Worm (Caenorhabditis elegans) whole organism, L3 larva: ENCODE data around the gene F08D12.7.

Source experiments
- ZK546.5 ChIP-seq: sonication (generic microtip); optimal IDR thresholded peaks from 2 replicates; lab custom pipeline; 2017; ENCODE audit warnings: missing biosample characterization, missing genetic modification characterization
- aly-2 ChIP-seq: fragments of 150-350 bp; optimal IDR thresholded peaks from 2 replicates; lab custom pipeline; 2014; ENCODE audit warnings: missing biosample characterization, missing genetic modification characterization
- ceh-16 ChIP-seq: sonication (generic microtip); optimal IDR thresholded peaks from 2 replicates; lab custom pipeline; 2017; ENCODE audit warnings: missing biosample characterization, missing genetic modification characterization
- ceh-28 ChIP-seq: fragments of 150-350 bp; optimal IDR thresholded peaks from 2 replicates; lab custom pipeline; 2014; ENCODE audit warnings: missing biosample characterization, missing genetic modification reagents, missing genetic modification characterization
- ceh-9 ChIP-seq: sonication (generic microtip); optimal IDR thresholded peaks from 2 replicates; lab custom pipeline; 2018; ENCODE audit warnings: missing biosample characterization, missing genetic modification characterization
- daf-12 ChIP-seq: fragments of 150-350 bp; optimal IDR thresholded peaks from 2 replicates; lab custom pipeline; 2014; ENCODE audit warnings: missing biosample characterization, missing genetic modification reagents, missing genetic modification characterization
- egl-27 ChIP-seq: sonication (generic microtip); optimal IDR thresholded peaks from 4 replicates; lab custom pipeline; 2017; ENCODE audit warnings: missing biosample characterization, missing genetic modification reagents, missing genetic modification characterization
- elt-1 ChIP-seq: fragments of 150-350 bp; optimal IDR thresholded peaks from 2 replicates; lab custom pipeline; 2014; ENCODE audit warnings: missing biosample characterization, missing genetic modification characterization
- elt-3 ChIP-seq, 3 experiments: fragments of 150-350 bp in 1 of 3; sonication (generic microtip) in 2 of 3; optimal IDR thresholded peaks; 2 replicates in 2 of 3; 4 replicates in 1 of 3; lab custom pipeline; 2014 to 2017; ENCODE audit warnings: missing biosample characterization in 3 of 3, missing genetic modification characterization in 3 of 3
- eor-1 ChIP-seq, 2 experiments: fragments of 150-350 bp; optimal IDR thresholded peaks; 2 replicates each; lab custom pipeline; 2014 to 2018; ENCODE audit warnings: missing biosample characterization in 2 of 2, missing genetic modification characterization in 2 of 2
- fkh-10 ChIP-seq: sonication (generic microtip); optimal IDR thresholded peaks from 2 replicates; lab custom pipeline; 2017; ENCODE audit warnings: missing biosample characterization, missing genetic modification reagents, missing genetic modification characterization
- fkh-2 ChIP-seq: fragments of 150-350 bp; optimal IDR thresholded peaks from 2 replicates; lab custom pipeline; 2014; ENCODE audit warnings: missing biosample characterization, missing genetic modification reagents, missing genetic modification characterization
- hmg-11 ChIP-seq: sonication (generic microtip); optimal IDR thresholded peaks from 2 replicates; lab custom pipeline; 2016; ENCODE audit warnings: missing genetic modification characterization, missing compliant biosample characterization
- jun-1 ChIP-seq: fragments of 150-350 bp; optimal IDR thresholded peaks from 2 replicates; lab custom pipeline; 2014; ENCODE audit warnings: missing biosample characterization, missing genetic modification reagents, missing genetic modification characterization
- lin-15B ChIP-seq: fragments of 150-350 bp; optimal IDR thresholded peaks from 2 replicates; lab custom pipeline; 2014; ENCODE audit warnings: missing biosample characterization, missing genetic modification characterization
- lin-39 ChIP-seq: fragments of 150-350 bp; optimal IDR thresholded peaks from 2 replicates; lab custom pipeline; 2018; ENCODE audit warnings: missing biosample characterization, missing genetic modification reagents, missing genetic modification characterization
- lsy-12 ChIP-seq: sonication (generic microtip); optimal IDR thresholded peaks from 2 replicates; lab custom pipeline; 2016; ENCODE audit warnings: mild to moderate bottlenecking, missing genetic modification characterization, missing compliant biosample characterization
- mdl-1 ChIP-seq: fragments of 150-350 bp; optimal IDR thresholded peaks from 2 replicates; lab custom pipeline; 2014; ENCODE audit warnings: missing biosample characterization, missing genetic modification characterization
- nfya-1 ChIP-seq: sonication (generic microtip); optimal IDR thresholded peaks from 2 replicates; lab custom pipeline; 2017; ENCODE audit warnings: missing genetic modification characterization, mild to moderate bottlenecking, missing compliant biosample characterization, antibody characterized with exemption, moderate library complexity; ENCODE audit not compliant: insufficient read depth
- nhr-11 ChIP-seq: fragments of 150-350 bp; optimal IDR thresholded peaks from 2 replicates; lab custom pipeline; 2014; ENCODE audit warnings: missing biosample characterization, missing genetic modification characterization
- nhr-12 ChIP-seq: fragments of 150-350 bp; optimal IDR thresholded peaks from 2 replicates; lab custom pipeline; 2014; ENCODE audit warnings: missing biosample characterization, missing genetic modification characterization
- nhr-23 ChIP-seq: fragments of 150-350 bp; optimal IDR thresholded peaks from 2 replicates; lab custom pipeline; 2014; ENCODE audit warnings: missing biosample characterization, missing genetic modification reagents, missing genetic modification characterization
- nhr-237 ChIP-seq: fragments of 150-350 bp; optimal IDR thresholded peaks from 2 replicates; lab custom pipeline; 2014; ENCODE audit warnings: missing biosample characterization, missing genetic modification characterization
- nhr-25 ChIP-seq: sonication (generic microtip); optimal IDR thresholded peaks from 2 replicates; lab custom pipeline; 2017; ENCODE audit warnings: missing biosample characterization, missing genetic modification characterization
- nhr-43 ChIP-seq: sonication (generic microtip); optimal IDR thresholded peaks from 2 replicates; lab custom pipeline; 2016; ENCODE audit warnings: mild to moderate bottlenecking, missing genetic modification characterization, missing compliant biosample characterization; ENCODE audit not compliant: poor library complexity, severe bottlenecking
- nhr-77 ChIP-seq: fragments of 150-350 bp; optimal IDR thresholded peaks from 2 replicates; lab custom pipeline; 2014; ENCODE audit warnings: missing biosample characterization, missing genetic modification characterization
- pha-4 ChIP-seq: fragments of 150-350 bp; optimal IDR thresholded peaks from 2 replicates; lab custom pipeline; 2014; ENCODE audit warnings: missing biosample characterization, missing genetic modification reagents, missing genetic modification characterization
- pqm-1 ChIP-seq: fragments of 150-350 bp; optimal IDR thresholded peaks from 2 replicates; lab custom pipeline; 2017; ENCODE audit warnings: missing biosample characterization, missing genetic modification characterization, inconsistent platforms
- sea-2 ChIP-seq: fragments of 150-350 bp; sonication (generic microtip); optimal IDR thresholded peaks from 4 replicates; lab custom pipeline; 2014; ENCODE audit warnings: missing biosample characterization, missing genetic modification reagents, missing genetic modification characterization
- unc-62 ChIP-seq: fragments of 150-350 bp; sonication (generic microtip); optimal IDR thresholded peaks from 4 replicates; lab custom pipeline; 2014; ENCODE audit warnings: missing biosample characterization, missing genetic modification reagents, missing genetic modification characterization
- zag-1 ChIP-seq: fragments of 150-350 bp; optimal IDR thresholded peaks from 2 replicates; lab custom pipeline; 2014; ENCODE audit warnings: missing biosample characterization, missing genetic modification characterization

F08D12.7 gene

ce11 chrII:2769021-2769420 is at the start of gene F08D12.7:
Gene F08D12.7 (minus strand): TSS chrII:2769121.
- no peak for TF ChIP-seq nhr-23 (tag; lab: Kevin White, UChicago)
- TF ChIP-seq elt-1 = no peak
- TF ChIP-seq daf-12 = no peak
- no peak for TF ChIP-seq ceh-16 (tag; lab: Kevin White, UChicago)
- no peak for TF ChIP-seq lin-39 (tag; lab: Kevin White, UChicago)
- no peak for TF ChIP-seq pqm-1 (tag; lab: Kevin White, UChicago)
- TF ChIP-seq fkh-2 (tag; lab: Kevin White, UChicago) = no peak
- no peak for TF ChIP-seq unc-62 (GFP tag; lab: Kevin White, UChicago)
- no peak for TF ChIP-seq nfya-1 (tag; lab: Kevin White, UChicago)
- no peak for TF ChIP-seq nhr-25 (tag; lab: Kevin White, UChicago)
- no peak for TF ChIP-seq mdl-1 (tag; lab: Kevin White, UChicago)
- no peak for TF ChIP-seq sea-2
- TF ChIP-seq, all 47 proteins: peak for 0

DNA sequence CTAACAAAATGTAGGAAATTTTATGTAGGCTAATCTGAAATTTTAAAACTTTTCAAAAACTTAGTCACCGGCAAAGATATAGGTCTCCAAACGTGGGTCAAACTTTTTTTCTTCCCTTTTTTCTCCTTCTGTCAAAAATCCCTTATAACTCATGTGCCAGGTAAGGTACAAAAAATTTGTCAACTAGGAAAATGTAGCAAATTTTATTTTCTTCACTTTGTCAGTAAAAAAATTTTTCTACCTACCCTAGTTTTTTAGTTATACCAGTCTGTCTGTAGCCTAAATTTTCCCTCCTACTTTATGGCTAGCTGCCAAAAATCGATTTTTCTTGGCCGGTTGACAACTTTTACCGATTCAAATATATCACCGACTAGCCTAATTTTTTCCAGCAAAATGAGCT is 47.8 kb upstream of the F08D12.7 start, which contains the start of gene set-13:
set-13 (plus strand) TSS at position 301 of the 400 bp plus-strand sequence.
- TF ChIP-seq pqm-1 (tag; lab: Kevin White, UChicago) = no peak
- TF ChIP-seq mdl-1 (tag; lab: Kevin White, UChicago) = no peak
- TF ChIP-seq lsy-12 (tag; lab: Kevin White, UChicago) = no peak
- TF ChIP-seq nhr-77 (tag; lab: Kevin White, UChicago) = no peak
- no peak for TF ChIP-seq fkh-10
- no peak for TF ChIP-seq ZK546.5
- no peak for TF ChIP-seq elt-1
- TF ChIP-seq eor-1 (tag; optimal IDR thresholded peaks at IDR 0.05; lab: Kevin White, UChicago) = no peak
- no peak for TF ChIP-seq lin-15B (tag; lab: Kevin White, UChicago)
- TF ChIP-seq nhr-12 (tag; lab: Kevin White, UChicago) = no peak
- no peak for TF ChIP-seq daf-12
- TF ChIP-seq jun-1 (tag; lab: Kevin White, UChicago) = no peak

ce11 chrII:2815444-2815843 is 46.5 kb upstream of the F08D12.7 start, which contains the start of gene K12H6.2:
Gene K12H6.2 (minus strand): TSS chrII:2815544.
- no peak for TF ChIP-seq ceh-28 (tag; lab: Kevin White, UChicago)
- no peak for TF ChIP-seq aly-2 (tag; lab: Kevin White, UChicago)
- no peak for TF ChIP-seq fkh-2 (tag; lab: Kevin White, UChicago)
- TF ChIP-seq jun-1 (tag; lab: Kevin White, UChicago) = no peak
- TF ChIP-seq elt-1 = no peak
- TF ChIP-seq pqm-1 (tag; lab: Kevin White, UChicago) = no peak

- TF ChIP-seq nhr-25 (tag; lab: Kevin White, UChicago) (no peak), lsy-12 (tag; lab: Kevin White, UChicago) (no peak), nhr-43 (tag; lab: Kevin White, UChicago) (no peak), hmg-11 (no peak), egl-27 (tag; lab: Kevin White, UChicago) (no peak)
Measured at ce11 chrII:2815017-2815416, 46.1 kb upstream of the F08D12.7 start.

- TF ChIP-seq zag-1 (tag; lab: Kevin White, UChicago) = no peak
- TF ChIP-seq nhr-11 (tag; lab: Kevin White, UChicago) = peak; percentile 34
- peak; percentile 3 for TF ChIP-seq hmg-11
- TF ChIP-seq pha-4 (tag; lab: Kevin White, UChicago) = peak; percentile 58
- no peak for TF ChIP-seq jun-1 (tag; lab: Kevin White, UChicago)
- TF ChIP-seq nhr-237 (tag; lab: Kevin White, UChicago) = no peak
- TF ChIP-seq ceh-9 = no peak
Measured at ce11 chrII:2807674-2808206, 38.8 kb upstream of the F08D12.7 start, which contains the start of gene K12H6.12. Gene K12H6.12 (plus strand): TSS chrII:2808156.

DNA sequence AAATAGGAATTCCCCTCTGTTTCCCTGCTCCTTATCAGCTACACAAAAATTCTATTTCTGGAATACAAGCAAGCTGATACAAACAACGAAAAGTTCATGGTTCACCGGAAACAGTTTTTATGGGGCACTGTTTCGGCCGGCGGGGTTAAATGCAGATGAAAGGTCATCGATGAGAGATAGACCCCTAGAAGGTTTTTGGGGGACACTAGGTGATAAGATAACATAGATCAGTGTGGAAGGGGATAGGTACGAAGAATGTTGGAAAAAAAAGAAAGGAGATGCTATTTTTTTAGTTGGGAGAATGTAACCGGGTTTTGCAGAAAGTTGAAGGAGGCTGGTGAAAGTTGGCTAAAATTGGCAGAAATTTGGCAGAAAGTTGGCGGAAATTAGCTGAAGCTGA is 36.6 kb upstream of the F08D12.7 start:
- TF ChIP-seq elt-3 (tag; optimal IDR thresholded peaks at IDR 0.05; lab: Kevin White, UChicago) (peak in 1 of 3 experiments; percentile 64), nhr-23 (tag; lab: Kevin White, UChicago) (peak; percentile 33), sea-2 (no peak)
